Worm (Caenorhabditis elegans): ENCODE results near the gene F58E6.5.
A peak's percentile ranks its signal among the peaks of the same experiment; 100 is the strongest.

Gene F58E6.5

DNA sequence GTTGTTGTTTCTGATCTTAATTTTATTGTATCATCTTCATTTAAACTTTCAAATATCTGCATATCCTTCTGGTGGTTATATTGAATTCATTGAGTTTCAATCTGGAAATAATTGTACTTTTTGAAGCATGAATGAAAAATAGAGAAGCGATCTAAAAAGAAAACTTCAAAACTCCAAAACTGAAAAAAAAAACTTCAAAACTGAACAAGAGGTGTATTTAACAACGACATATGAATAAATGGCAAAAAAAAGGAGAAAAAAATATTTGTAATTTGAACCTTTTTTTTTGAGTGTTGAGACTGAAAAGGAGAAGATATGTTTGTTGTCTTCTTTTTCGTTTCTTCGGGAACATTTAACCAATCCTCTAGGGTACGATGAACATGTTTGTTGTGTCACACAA lies 3.5 kb upstream of the F58E6.5 start, which contains the start of gene F58E6.11:
F58E6.11 (minus strand) TSS at position 101 of the 400 bp plus-strand sequence.
- TF ChIP-seq F13H6.1 (tag; optimal IDR thresholded peaks at IDR 0.05), result no peak
- TF ChIP-seq C34F6.9 (tag; optimal IDR thresholded peaks at IDR 0.05), result no peak
- no peak for TF ChIP-seq nhr-23 (tag; optimal IDR thresholded peaks at IDR 0.05)
- no peak for TF ChIP-seq nhr-77 (tag; optimal IDR thresholded peaks at IDR 0.05)
- no peak for TF ChIP-seq ztf-1 (GFP tag; conservative IDR thresholded peaks at IDR 0.05)
- no peak for TF ChIP-seq mbf-1 (tag; optimal IDR thresholded peaks at IDR 0.05)
- TF ChIP-seq elt-1 (tag; optimal IDR thresholded peaks at IDR 0.05), result no peak
- no peak for TF ChIP-seq ceh-16 (tag; optimal IDR thresholded peaks at IDR 0.05)
- TF ChIP-seq blmp-1 (tag; optimal IDR thresholded peaks at IDR 0.05; ENCODE audit: insufficient read depth), result no peak
- no peak for TF ChIP-seq nhr-11 (tag; optimal IDR thresholded peaks at IDR 0.05)
- TF ChIP-seq nhr-237 (tag; optimal IDR thresholded peaks at IDR 0.05), result no peak
- no peak for TF ChIP-seq skn-1 (tag; optimal IDR thresholded peaks at IDR 0.05)

DNA sequence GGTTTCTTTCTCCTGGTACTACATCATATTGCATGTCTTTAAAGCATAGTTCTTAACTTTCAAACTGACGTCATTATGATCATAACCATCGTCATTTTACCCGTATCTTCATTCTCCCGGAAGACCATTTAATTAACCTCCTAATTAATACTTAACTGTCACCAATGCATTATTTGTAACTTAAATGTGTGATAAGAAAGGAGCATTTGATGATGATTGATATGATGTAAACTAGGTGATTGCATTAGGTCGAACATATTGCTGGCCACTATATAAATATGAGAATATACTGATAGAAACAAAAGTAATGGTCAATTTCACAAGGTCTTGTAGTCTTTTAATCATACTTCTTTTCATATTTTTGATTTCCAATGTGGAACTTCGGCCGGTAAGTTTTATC lies 1.9 kb upstream of the F58E6.5 start, which contains the start of gene hrg-3:
hrg-3 (plus strand) TSS at position 227 of the 400 bp plus-strand sequence.
- TF ChIP-seq sma-9 (GFP tag; optimal IDR thresholded peaks at IDR 0.05) (peak; percentile 59), sma-9 (tag; optimal IDR thresholded peaks at IDR 0.05) (no peak), egl-27 (tag; optimal IDR thresholded peaks at IDR 0.05) (no peak), ztf-4 (tag; optimal IDR thresholded peaks at IDR 0.05) (no peak), Y55F3AM.14 (GFP tag; optimal IDR thresholded peaks at IDR 0.05) (no peak), fos-1 (tag; optimal IDR thresholded peaks at IDR 0.05) (peak; percentile 81), lin-13 (GFP tag; optimal IDR thresholded peaks at IDR 0.05) (peak; percentile 9), sem-4 (tag; optimal IDR thresholded peaks at IDR 0.05) (no peak), nhr-129 (tag; optimal IDR thresholded peaks at IDR 0.05) (peak; percentile 34), nhr-11 (tag; optimal IDR thresholded peaks at IDR 0.05) (no peak), crh-2 (tag; optimal IDR thresholded peaks at IDR 0.05) (peak; percentile 50), mab-5 (tag; optimal IDR thresholded peaks at IDR 0.05) (no peak)

DNA sequence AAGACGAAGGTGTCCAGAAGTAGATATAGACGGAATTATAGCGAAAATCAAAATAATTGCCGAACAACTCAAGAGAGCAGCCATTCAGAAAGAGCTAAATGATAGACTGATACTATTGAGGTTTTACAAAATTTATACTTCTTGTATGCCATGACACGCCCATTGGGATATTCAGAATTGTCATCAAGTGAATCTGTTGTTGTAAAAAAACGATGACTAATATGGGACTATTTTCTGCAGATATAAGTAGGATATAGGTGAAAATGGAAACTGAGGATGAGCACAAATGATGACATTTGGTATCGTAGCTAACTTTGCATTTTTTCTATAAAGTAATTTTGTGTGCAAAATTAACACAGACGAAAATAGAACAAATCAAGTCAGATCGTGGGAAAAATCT lies 1.4 kb upstream of the F58E6.5 start, which contains the start of gene F58E6.8:
F58E6.8 (minus strand) TSS at position 101 of the 400 bp plus-strand sequence.
- TF ChIP-seq ztf-1 (GFP tag; conservative IDR thresholded peaks at IDR 0.05) (no peak), Y55F3AM.14 (GFP tag; optimal IDR thresholded peaks at IDR 0.05) (no peak), elt-1 (tag; optimal IDR thresholded peaks at IDR 0.05) (no peak), dmd-4 (tag; optimal IDR thresholded peaks at IDR 0.05) (no peak), ztf-11 (tag; optimal IDR thresholded peaks at IDR 0.05) (no peak), lsy-2 (tag; optimal IDR thresholded peaks at IDR 0.05) (no peak), snpc-4 (tag; optimal IDR thresholded peaks at IDR 0.05) (no peak), nhr-12 (tag; optimal IDR thresholded peaks at IDR 0.05) (no peak), nhr-23 (tag; optimal IDR thresholded peaks at IDR 0.05) (no peak), zag-1 (tag; optimal IDR thresholded peaks at IDR 0.05) (no peak), ama-1 (optimal IDR thresholded peaks at IDR 0.05) (no peak), blmp-1 (tag; optimal IDR thresholded peaks at IDR 0.05; ENCODE audit: insufficient read depth) (no peak), sem-4 (tag; optimal IDR thresholded peaks at IDR 0.05) (no peak), skn-1 (tag; optimal IDR thresholded peaks at IDR 0.05) (no peak), nhr-237 (tag; optimal IDR thresholded peaks at IDR 0.05) (no peak), nhr-77 (tag; optimal IDR thresholded peaks at IDR 0.05) (no peak)

DNA sequence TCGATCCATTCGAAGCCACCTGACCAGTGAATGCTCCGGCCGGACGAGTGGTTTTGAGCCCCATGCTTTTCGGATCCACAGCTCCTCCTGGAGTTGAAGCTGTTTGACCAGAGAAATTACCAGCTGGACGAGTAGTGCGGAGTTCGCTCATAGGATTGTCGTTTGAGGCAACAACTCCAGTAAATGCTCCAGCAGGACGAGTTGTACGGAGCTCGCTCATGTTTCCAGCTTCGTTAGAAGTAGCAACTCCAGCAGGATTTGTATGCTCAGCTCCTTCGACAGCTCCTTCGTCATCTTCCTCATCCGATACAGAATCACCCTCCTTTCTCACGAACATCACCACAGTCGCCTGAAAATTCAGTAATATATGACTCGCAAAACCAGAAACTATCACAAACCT lies 805 bp downstream of the F58E6.5 start:
- TF ChIP-seq unc-55 (GFP tag; optimal IDR thresholded peaks at IDR 0.05) (no peak), sem-4 (tag; optimal IDR thresholded peaks at IDR 0.05) (no peak), nhr-77 (tag; optimal IDR thresholded peaks at IDR 0.05) (no peak), dmd-4 (tag; optimal IDR thresholded peaks at IDR 0.05) (no peak), peb-1 (tag; optimal IDR thresholded peaks at IDR 0.05) (no peak), alr-1 (tag; optimal IDR thresholded peaks at IDR 0.05) (no peak), unc-39 (tag; optimal IDR thresholded peaks at IDR 0.05) (no peak), gmeb-1 (tag; optimal IDR thresholded peaks at IDR 0.05) (no peak), ztf-11 (tag; optimal IDR thresholded peaks at IDR 0.05) (no peak), mab-5 (tag; optimal IDR thresholded peaks at IDR 0.05) (no peak), F13H6.1 (tag; optimal IDR thresholded peaks at IDR 0.05) (no peak), mbf-1 (tag; optimal IDR thresholded peaks at IDR 0.05) (no peak), unc-62 (GFP tag; optimal IDR thresholded peaks at IDR 0.05) (no peak), elt-1 (tag; optimal IDR thresholded peaks at IDR 0.05) (no peak), lin-13 (GFP tag; optimal IDR thresholded peaks at IDR 0.05) (no peak), nhr-6 (tag; optimal IDR thresholded peaks at IDR 0.05) (no peak)

Measured in whole organism, L2 larva.